Fruit fly (Drosophila melanogaster) whole organism, prepupa: ENCODE results near the gene Rac2.

ENCODE experiments used
- Blimp-1 ChIP-seq: fragments of 200-800 bp; sonication (Bioruptor generic); optimal IDR thresholded peaks from 3 replicates; lab custom pipeline; 2017; ENCODE audit warnings: missing biosample characterization, missing genetic modification characterization, mild to moderate bottlenecking, moderate library complexity, missing genetic modification reagents
- CG10631 ChIP-seq: fragments of 200-800 bp; sonication (Bioruptor generic); optimal IDR thresholded peaks from 2 replicates; lab custom pipeline; 2016; ENCODE audit warnings: missing biosample characterization, missing genetic modification characterization
- CG10669 ChIP-seq: fragments of 200-800 bp; sonication (Bioruptor generic); optimal IDR thresholded peaks from 3 replicates; lab custom pipeline; 2018; ENCODE audit warnings: missing biosample characterization, mild to moderate bottlenecking, missing genetic modification characterization, moderate library complexity
- CG11294 ChIP-seq: fragments of 200-800 bp; sonication (Bioruptor generic); IDR thresholded peaks from 2 replicates; pipeline ENCODE4 v1.3.6; 2022; ENCODE audit warnings: missing biosample characterization, missing genetic modification characterization
- CG11762 ChIP-seq: fragments of 200-800 bp; sonication (Bioruptor generic); optimal IDR thresholded peaks from 3 replicates; lab custom pipeline; 2016; ENCODE audit warnings: missing biosample characterization, missing genetic modification characterization; ENCODE audit not compliant: insufficient read depth
- CG11902 ChIP-seq: fragments of 200-800 bp; sonication (Bioruptor generic); optimal IDR thresholded peaks from 3 replicates; lab custom pipeline; 2016; ENCODE audit warnings: missing biosample characterization, missing genetic modification characterization
- CG15336 ChIP-seq: fragments of 200-800 bp; sonication (Bioruptor generic); IDR thresholded peaks from 2 replicates; pipeline ENCODE4 v1.3.6; 2022; ENCODE audit warnings: missing biosample characterization, missing genetic modification characterization
- CG1621 ChIP-seq: fragments of 200-800 bp; sonication (Bioruptor generic); optimal IDR thresholded peaks from 3 replicates; lab custom pipeline; 2018; ENCODE audit warnings: missing biosample characterization, mild to moderate bottlenecking, missing genetic modification characterization
- CG16779 ChIP-seq: fragments of 200-800 bp; sonication (Bioruptor generic); optimal IDR thresholded peaks from 3 replicates; lab custom pipeline; 2017; ENCODE audit warnings: missing biosample characterization, mild to moderate bottlenecking, missing genetic modification characterization
- CG32006 ChIP-seq: fragments of 200-800 bp; sonication (Bioruptor generic); optimal IDR thresholded peaks from 3 replicates; lab custom pipeline; 2017; ENCODE audit warnings: missing biosample characterization, mild to moderate bottlenecking, missing genetic modification characterization
- CG34406 ChIP-seq: fragments of 200-800 bp; sonication (Bioruptor generic); optimal IDR thresholded peaks from 3 replicates; lab custom pipeline; 2016; ENCODE audit warnings: missing biosample characterization, missing genetic modification characterization
- CG4318 ChIP-seq: fragments of 200-800 bp; sonication (Bioruptor generic); optimal IDR thresholded peaks from 3 replicates; lab custom pipeline; 2017; ENCODE audit warnings: missing biosample characterization, mild to moderate bottlenecking, missing genetic modification characterization
- CG6276 ChIP-seq: fragments of 200-800 bp; sonication (Bioruptor generic); optimal IDR thresholded peaks from 2 replicates; lab custom pipeline; 2017; ENCODE audit warnings: missing biosample characterization, mild to moderate bottlenecking, missing genetic modification characterization
- CG8119 ChIP-seq: fragments of 200-800 bp; sonication (Bioruptor generic); IDR thresholded peaks from 3 replicates; pipeline ENCODE4 v1.3.6; 2022; ENCODE audit warnings: missing biosample characterization, missing genetic modification characterization
- CG8319 ChIP-seq: fragments of 200-800 bp; sonication (Bioruptor generic); optimal IDR thresholded peaks from 3 replicates; lab custom pipeline; 2016; ENCODE audit warnings: missing biosample characterization, missing genetic modification characterization
- CG8632 ChIP-seq: fragments of 200-800 bp; sonication (Bioruptor generic); optimal IDR thresholded peaks from 3 replicates; lab custom pipeline; 2016; ENCODE audit warnings: missing biosample characterization, missing genetic modification characterization
- CG9139 ChIP-seq: fragments of 200-800 bp; sonication (Bioruptor generic); optimal IDR thresholded peaks from 3 replicates; lab custom pipeline; 2017; ENCODE audit warnings: missing biosample characterization, mild to moderate bottlenecking, missing genetic modification characterization
- Eip75B ChIP-seq: fragments of 200-800 bp; sonication (Bioruptor generic); optimal IDR thresholded peaks from 3 replicates; lab custom pipeline; 2016; ENCODE audit warnings: missing biosample characterization, missing genetic modification characterization
- Ets96B ChIP-seq: fragments of 200-800 bp; optimal IDR thresholded peaks from 2 replicates; lab custom pipeline; 2019; ENCODE audit warnings: missing biosample characterization, mild to moderate bottlenecking, missing genetic modification characterization, moderate library complexity
- Hr38 ChIP-seq: sonication (Bioruptor generic); optimal IDR thresholded peaks from 2 replicates; lab custom pipeline; 2016; ENCODE audit warnings: missing biosample characterization, missing genetic modification characterization
- Hr4 ChIP-seq: fragments of 200-800 bp; sonication (Bioruptor generic); optimal IDR thresholded peaks from 3 replicates; lab custom pipeline; 2016; ENCODE audit warnings: missing biosample characterization, missing genetic modification characterization
- Smox ChIP-seq: fragments of 200-800 bp; sonication (Bioruptor generic); optimal IDR thresholded peaks from 3 replicates; lab custom pipeline; 2016; ENCODE audit warnings: missing biosample characterization, missing genetic modification characterization
- Sox14 ChIP-seq: fragments of 200-800 bp; sonication (Bioruptor generic); optimal IDR thresholded peaks from 3 replicates; lab custom pipeline; 2016; ENCODE audit warnings: missing biosample characterization, missing genetic modification characterization
- Sox15 ChIP-seq: fragments of 200-800 bp; sonication (Bioruptor generic); optimal IDR thresholded peaks from 3 replicates; lab custom pipeline; 2016; ENCODE audit warnings: missing biosample characterization, missing genetic modification characterization
- acj6 ChIP-seq: fragments of 200-800 bp; sonication (Bioruptor generic); optimal IDR thresholded peaks from 3 replicates; lab custom pipeline; 2016; ENCODE audit warnings: missing biosample characterization, missing genetic modification characterization
- cyc ChIP-seq: fragments of 200-800 bp; sonication (Bioruptor generic); optimal IDR thresholded peaks from 3 replicates; lab custom pipeline; 2016; ENCODE audit warnings: missing biosample characterization, missing genetic modification characterization
- dac ChIP-seq: fragments of 200-800 bp; sonication (Bioruptor generic); optimal IDR thresholded peaks from 2 replicates; lab custom pipeline; 2017; ENCODE audit warnings: missing biosample characterization, mild to moderate bottlenecking, missing genetic modification characterization
- esn ChIP-seq: fragments of 200-800 bp; sonication (Bioruptor generic); optimal IDR thresholded peaks from 2 replicates; lab custom pipeline; 2016; ENCODE audit warnings: missing biosample characterization, mild to moderate bottlenecking, missing genetic modification characterization, moderate library complexity
- fkh ChIP-seq: fragments of 200-800 bp; sonication (Bioruptor generic); optimal IDR thresholded peaks from 3 replicates; lab custom pipeline; 2017; ENCODE audit warnings: missing biosample characterization, mild to moderate bottlenecking, missing genetic modification characterization, moderate library complexity
- lz ChIP-seq: fragments of 200-800 bp; sonication (Bioruptor generic); optimal IDR thresholded peaks from 3 replicates; lab custom pipeline; 2016; ENCODE audit warnings: missing biosample characterization, missing genetic modification characterization
- net ChIP-seq: fragments of 200-800 bp; sonication (Bioruptor generic); optimal IDR thresholded peaks from 3 replicates; lab custom pipeline; 2016; ENCODE audit warnings: missing biosample characterization, missing genetic modification characterization
- pdm3 ChIP-seq: fragments of 200-800 bp; sonication (Bioruptor generic); optimal IDR thresholded peaks from 3 replicates; lab custom pipeline; 2016; ENCODE audit warnings: missing biosample characterization, missing genetic modification characterization
- spab ChIP-seq: fragments of 200-800 bp; sonication (Bioruptor generic); optimal IDR thresholded peaks from 2 replicates; lab custom pipeline; 2017; ENCODE audit warnings: missing biosample characterization, mild to moderate bottlenecking, missing genetic modification characterization, missing genetic modification reagents
- ss ChIP-seq, 2 experiments: fragments of 200-800 bp; sonication (Bioruptor generic); optimal IDR thresholded peaks; 2 replicates in 1 of 2; 3 replicates in 1 of 2; lab custom pipeline; 2017 to 2018; ENCODE audit warnings: mild to moderate bottlenecking in 2 of 2, missing biosample characterization in 2 of 2, missing genetic modification characterization in 2 of 2, moderate library complexity in 1 of 2

Rac2 gene

DNA sequence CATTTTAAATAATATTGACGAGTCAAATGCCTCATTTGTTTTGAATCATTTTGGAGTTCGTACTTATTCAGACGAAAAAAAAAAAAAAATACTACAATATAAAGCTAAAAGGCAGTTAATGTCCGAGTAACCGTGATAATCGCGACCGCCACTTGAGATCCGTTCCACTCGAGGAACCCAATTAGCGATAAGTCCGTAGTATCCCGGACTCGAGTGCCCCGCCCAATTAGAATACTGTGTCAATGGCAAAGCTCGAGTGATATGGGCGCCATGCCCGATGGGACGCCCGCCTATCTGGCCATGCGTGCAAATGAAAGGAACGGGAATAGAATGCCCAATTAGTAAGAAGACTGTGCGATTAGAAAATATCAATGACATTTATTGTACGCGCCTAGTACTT, 33.0 kb downstream of the Rac2 start:
- no peak for TF ChIP-seq CG8119 (GFP tag; lab: Robert Waterston, UW)
- no peak for TF ChIP-seq CG32006 (GFP tag; lab: Kevin White, UChicago)
- TF ChIP-seq ss (GFP tag; optimal IDR thresholded peaks at IDR 0.05; lab: Kevin White, UChicago): no peak
- no peak for TF ChIP-seq CG11762 (GFP tag; lab: Kevin White, UChicago)
- TF ChIP-seq, all 60 proteins: peak for 0

DNA sequence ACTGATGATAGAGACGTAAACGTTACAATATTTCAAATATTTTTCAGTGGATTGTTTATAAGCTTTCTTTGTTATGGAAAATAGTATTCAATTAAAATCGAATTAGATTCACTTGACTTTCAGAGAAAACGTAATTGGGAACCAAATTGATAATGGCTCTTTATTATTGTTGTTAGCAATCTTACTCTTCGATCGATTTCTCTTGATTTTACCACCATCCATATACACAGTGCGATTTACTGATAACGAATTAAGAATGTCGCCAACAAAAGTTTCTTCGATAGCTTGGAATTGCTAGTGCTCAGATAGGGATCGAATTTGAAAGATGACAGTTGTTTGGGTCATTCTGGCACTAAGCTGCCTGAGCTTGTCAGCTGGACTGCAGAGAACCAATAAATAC, 35.2 kb downstream of the Rac2 start, which contains the start of gene CG18417:
Gene CG18417, plus strand, starts transcription at position 301 of the 400 bp plus-strand sequence.
- TF ChIP-seq fkh (GFP tag; lab: Kevin White, UChicago) (no peak), cyc (GFP tag; lab: Kevin White, UChicago) (no peak), CG8119 (GFP tag; lab: Robert Waterston, UW) (no peak), Ets96B (tag; lab: Kevin White, UChicago) (no peak)

DNA sequence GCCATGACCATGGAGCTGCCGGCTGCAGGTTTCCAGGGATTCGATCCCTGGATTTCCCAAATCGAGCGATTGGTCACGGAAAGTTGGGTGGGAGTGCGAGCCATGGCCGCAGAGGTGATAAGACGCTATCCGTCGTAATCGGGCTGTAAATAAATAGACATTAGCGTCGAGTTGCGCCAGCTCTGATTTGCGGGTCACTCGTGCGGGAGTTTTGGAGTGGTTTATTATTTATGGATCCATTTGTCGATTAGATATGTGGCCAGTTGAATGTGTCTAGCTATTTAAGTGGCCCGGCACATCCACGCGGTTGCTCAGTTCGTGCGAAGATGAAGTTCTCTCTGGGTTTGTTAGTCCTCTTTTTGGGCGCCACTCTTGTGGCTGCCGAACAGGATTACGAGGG, 37.0 kb downstream of the Rac2 start, which contains the start of gene CG8562:
Gene CG8562, plus strand, starts transcription at position 307 of the 400 bp plus-strand sequence.
- TF ChIP-seq CG8319 (GFP tag; lab: Kevin White, UChicago) (no peak), Hr38 (GFP tag; lab: Kevin White, UChicago) (no peak)

DNA sequence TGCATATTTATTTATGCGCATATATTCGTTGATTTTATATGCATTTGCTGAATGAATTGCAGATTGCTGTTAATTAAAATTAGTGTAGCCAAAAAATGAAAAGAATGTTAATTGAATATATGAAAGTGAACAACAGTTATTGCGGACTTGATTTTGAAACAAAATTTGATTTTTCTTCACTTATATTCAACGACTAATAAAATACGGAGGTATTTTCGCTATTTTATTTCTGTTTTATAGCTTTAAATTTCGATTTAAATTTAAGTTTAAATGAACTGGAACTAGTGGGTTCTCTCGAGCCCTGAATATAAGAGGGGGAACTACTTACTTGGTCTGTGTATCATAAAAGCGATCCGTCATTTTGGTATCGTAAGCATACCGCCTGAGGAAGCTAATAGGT, 38.9 kb downstream of the Rac2 start, which contains the start of gene CG32379:
Gene CG32379, plus strand, starts transcription at position 301 of the 400 bp plus-strand sequence.
- TF ChIP-seq CG11294 (GFP tag; lab: Robert Waterston, UW) (no peak), lz (GFP tag; lab: Kevin White, UChicago) (no peak), CG34406 (GFP tag; lab: Kevin White, UChicago) (no peak), Hr38 (GFP tag; lab: Kevin White, UChicago) (no peak), fkh (GFP tag; lab: Kevin White, UChicago) (no peak), CG10669 (no peak), CG9139 (GFP tag; lab: Kevin White, UChicago) (no peak), dac (GFP tag; lab: Kevin White, UChicago) (no peak), CG6276 (no peak), net (GFP tag; lab: Kevin White, UChicago) (no peak), Smox (GFP tag; lab: Kevin White, UChicago) (no peak), CG8119 (GFP tag; lab: Robert Waterston, UW) (no peak), CG8632 (GFP tag; lab: Kevin White, UChicago) (no peak), CG11902 (GFP tag; lab: Kevin White, UChicago) (no peak), Sox14 (no peak), Sox15 (GFP tag; lab: Kevin White, UChicago) (no peak), Eip75B (GFP tag; lab: Kevin White, UChicago) (no peak), Hr4 (GFP tag; lab: Kevin White, UChicago) (no peak), CG10631 (GFP tag; lab: Kevin White, UChicago) (no peak)

DNA sequence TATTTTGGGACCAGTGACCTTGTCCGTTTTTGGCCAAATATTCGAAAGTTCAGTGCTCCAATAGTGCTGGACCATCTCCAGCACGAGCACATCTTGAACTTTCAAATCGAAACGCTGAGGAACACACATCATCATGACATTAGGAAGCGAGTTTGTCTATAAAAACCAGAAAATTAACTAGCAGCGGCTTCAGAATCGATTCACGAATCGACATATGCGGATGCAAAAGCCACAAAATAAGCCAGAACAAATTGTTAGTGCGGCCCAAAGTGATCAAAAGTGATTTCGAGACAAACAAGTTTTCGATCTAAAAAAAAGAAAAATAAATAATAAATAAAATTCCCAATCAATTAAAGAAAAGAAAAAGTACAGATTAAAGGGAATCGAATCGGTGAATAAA, 44.5 kb downstream of the Rac2 start, which contains the start of gene CG8563:
Gene CG8563, plus strand, starts transcription at position 301 of the 400 bp plus-strand sequence.
- TF ChIP-seq CG10631 (GFP tag; lab: Kevin White, UChicago) (no peak), CG8119 (GFP tag; lab: Robert Waterston, UW) (no peak), fkh (GFP tag; lab: Kevin White, UChicago) (no peak), Blimp-1 (no peak), CG34406 (GFP tag; lab: Kevin White, UChicago) (no peak), CG16779 (tag; lab: Kevin White, UChicago) (no peak)

DNA sequence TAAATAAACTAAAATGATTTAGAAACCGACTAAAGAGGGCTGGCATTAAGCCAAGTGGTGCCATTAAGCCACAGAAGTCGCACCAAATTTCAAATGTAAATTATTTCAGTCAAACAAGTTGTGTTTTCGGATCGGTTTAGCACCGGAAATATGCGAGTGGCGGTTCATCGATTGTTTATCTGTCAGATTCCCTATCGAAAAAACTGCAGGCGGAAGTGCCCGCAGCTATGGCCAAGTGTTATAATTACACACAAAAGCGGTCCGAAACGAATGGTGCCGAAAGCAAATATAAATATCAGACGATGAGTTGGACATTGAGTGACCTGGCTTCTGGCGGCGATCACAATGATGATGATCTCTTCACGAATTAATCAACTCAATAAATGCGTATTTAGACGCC, 45.0 kb downstream of the Rac2 start:
- no peak for TF ChIP-seq Eip75B (GFP tag; lab: Kevin White, UChicago)
- no peak for TF ChIP-seq CG10631 (GFP tag; lab: Kevin White, UChicago)
- TF ChIP-seq CG1621: no peak
- no peak for TF ChIP-seq esn (GFP tag; lab: Kevin White, UChicago)
- no peak for TF ChIP-seq CG32006 (GFP tag; lab: Kevin White, UChicago)
- TF ChIP-seq CG6276: no peak
- TF ChIP-seq pdm3 (GFP tag; lab: Kevin White, UChicago): no peak
- no peak for TF ChIP-seq Ets96B (tag; lab: Kevin White, UChicago)
- TF ChIP-seq Hr38 (GFP tag; lab: Kevin White, UChicago): no peak
- TF ChIP-seq CG15336: no peak
- TF ChIP-seq acj6 (GFP tag; lab: Kevin White, UChicago): no peak
- no peak for TF ChIP-seq CG8119 (GFP tag; lab: Robert Waterston, UW)
- no peak for TF ChIP-seq lz (GFP tag; lab: Kevin White, UChicago)
- no peak for TF ChIP-seq CG8632 (GFP tag; lab: Kevin White, UChicago)
- TF ChIP-seq spab (GFP tag; lab: Kevin White, UChicago): no peak
- no peak for TF ChIP-seq CG4318 (GFP tag; lab: Kevin White, UChicago)
